Fruit fly (Drosophila melanogaster) Kc167 (cell line): ENCODE measurements around the gene CG32104.

ENCODE experiments used
- Myc ChIP-seq: fragments of >200 bp; optimal IDR thresholded peaks from 2 replicates; lab custom pipeline; 2017; ENCODE audit warnings: missing external identifiers
- Sin3A ChIP-seq: fragments of >200 bp; optimal IDR thresholded peaks from 2 replicates; lab custom pipeline; 2018; ENCODE audit warnings: missing external identifiers
- h ChIP-seq: fragments of >200 bp; optimal IDR thresholded peaks from 3 replicates; lab custom pipeline; 2018; ENCODE audit warnings: missing external identifiers
- insv ChIP-seq: fragments of >200 bp; optimal IDR thresholded peaks from 3 replicates; lab custom pipeline; 2018; ENCODE audit warnings: missing external identifiers
- psq ChIP-seq: fragments of >200 bp; optimal IDR thresholded peaks from 2 replicates; lab custom pipeline; 2017; ENCODE audit warnings: missing external identifiers
- ttk ChIP-seq: sonication (Bioruptor generic); optimal IDR thresholded peaks from 2 replicates; lab custom pipeline; 2017; ENCODE audit warnings: missing external identifiers

The CG32104 gene

DNA sequence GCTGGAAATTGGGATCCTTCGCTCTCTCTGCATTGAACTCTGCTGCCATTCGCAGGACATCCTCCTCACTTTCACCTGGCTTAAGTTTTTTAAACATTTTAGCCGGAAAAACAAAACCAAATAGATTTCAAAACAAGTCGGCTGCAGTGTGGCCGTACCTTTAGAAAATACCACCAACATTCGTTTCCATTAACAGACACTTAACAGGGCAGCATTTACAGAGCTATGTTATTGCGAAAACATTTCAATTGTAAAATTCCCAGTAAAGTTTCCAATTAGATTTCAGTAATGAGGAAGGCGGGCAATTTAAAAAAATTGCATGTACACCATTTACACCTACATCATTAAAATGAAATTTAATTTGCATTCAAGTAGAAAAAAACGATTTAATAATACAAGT is at the start of gene CG32104:
Gene CG32104 (minus strand): TSS at position 152 of the 400 bp plus-strand sequence.
- TF ChIP-seq insv (lab: Kevin White, UChicago) (no peak), ttk (lab: Kevin White, UChicago) (no peak), psq (lab: Kevin White, UChicago) (no peak), h (lab: Kevin White, UChicago) (no peak), Myc (lab: Kevin White, UChicago) (no peak), Sin3A (lab: Kevin White, UChicago) (no peak)

- TF ChIP-seq psq (lab: Kevin White, UChicago): no peak
- TF ChIP-seq Myc (lab: Kevin White, UChicago): no peak
- no peak for TF ChIP-seq ttk (lab: Kevin White, UChicago)
- no peak for TF ChIP-seq insv (lab: Kevin White, UChicago)
- no peak for TF ChIP-seq h (lab: Kevin White, UChicago)
- no peak for TF ChIP-seq Sin3A (lab: Kevin White, UChicago)
Measured at dm6 chr3L:12447501-12447900, 48.4 kb upstream of the CG32104 start.

DNA sequence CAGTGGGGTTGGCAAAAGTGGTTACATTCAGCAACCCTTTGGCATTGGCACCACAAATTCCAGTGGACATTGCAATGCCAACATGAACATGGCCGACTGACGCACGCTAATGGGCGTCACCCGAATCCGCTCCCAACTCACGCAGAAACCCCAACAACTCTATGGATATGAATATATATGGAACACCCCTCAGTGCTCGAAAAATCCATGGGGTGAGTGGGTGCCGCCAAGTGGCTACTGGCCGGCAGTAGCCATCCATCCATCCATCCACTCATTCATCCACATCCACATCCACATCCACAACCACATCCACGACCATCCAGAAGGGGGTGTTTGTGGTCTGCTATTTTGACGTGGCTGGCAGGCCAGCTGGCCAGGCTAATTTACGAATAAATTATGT is 48.0 kb upstream of the CG32104 start:
- TF ChIP-seq Sin3A (lab: Kevin White, UChicago) (no peak), Myc (lab: Kevin White, UChicago) (no peak), insv (lab: Kevin White, UChicago) (no peak), psq (lab: Kevin White, UChicago) (no peak), ttk (lab: Kevin White, UChicago) (no peak), h (lab: Kevin White, UChicago) (no peak)

DNA sequence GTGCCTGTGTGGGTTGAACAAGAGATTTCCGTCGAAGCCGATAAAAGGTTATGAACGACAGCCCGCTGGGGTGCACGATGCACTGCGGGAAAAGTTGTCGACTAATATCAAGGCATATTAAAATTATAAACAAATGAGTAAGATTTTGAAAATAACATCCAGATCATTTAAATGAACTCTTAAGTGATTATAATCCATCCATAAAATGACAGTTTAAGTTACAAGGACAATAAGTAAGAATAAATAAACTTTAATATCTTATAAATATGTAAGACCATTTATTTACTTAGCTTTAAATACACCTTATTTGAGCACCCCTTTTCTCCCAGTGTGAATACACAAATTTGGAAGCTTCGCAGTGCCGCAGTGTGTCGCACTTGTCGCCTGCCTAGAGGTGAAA is 44.9 kb upstream of the CG32104 start:
- TF ChIP-seq ttk (lab: Kevin White, UChicago): no peak
- TF ChIP-seq psq (lab: Kevin White, UChicago): no peak
- TF ChIP-seq h (lab: Kevin White, UChicago): no peak
- TF ChIP-seq Sin3A (lab: Kevin White, UChicago): no peak
- TF ChIP-seq Myc (lab: Kevin White, UChicago): no peak
- TF ChIP-seq insv (lab: Kevin White, UChicago): no peak

DNA sequence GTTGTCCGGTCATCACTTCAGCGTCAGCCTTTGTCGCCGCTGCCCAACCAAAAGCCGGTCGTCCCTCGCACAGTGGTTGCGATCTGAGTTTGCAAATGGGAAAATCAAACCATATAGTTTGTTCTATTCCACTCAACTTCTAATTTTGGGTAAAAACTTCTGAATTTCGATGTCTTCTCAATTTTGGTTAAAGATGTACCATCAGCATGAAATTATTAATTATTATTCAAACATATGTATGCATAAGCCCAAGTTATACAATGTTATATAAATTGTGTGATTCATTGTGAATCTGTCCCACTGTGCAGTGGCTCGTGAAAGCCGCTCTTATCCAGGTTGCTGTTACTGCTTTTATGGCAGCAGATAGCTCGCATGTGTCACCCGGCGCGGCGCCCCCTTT is 43.5 kb upstream of the CG32104 start:
- TF ChIP-seq h (lab: Kevin White, UChicago) (no peak), ttk (lab: Kevin White, UChicago) (no peak), Myc (lab: Kevin White, UChicago) (no peak), psq (lab: Kevin White, UChicago) (no peak), insv (lab: Kevin White, UChicago) (no peak), Sin3A (lab: Kevin White, UChicago) (no peak)

dm6 chr3L:12434432-12434831 is 35.3 kb upstream of the CG32104 start:
- TF ChIP-seq ttk (lab: Kevin White, UChicago) (no peak), Myc (lab: Kevin White, UChicago) (no peak), psq (lab: Kevin White, UChicago) (no peak), insv (lab: Kevin White, UChicago) (no peak), Sin3A (lab: Kevin White, UChicago) (no peak)

- TF ChIP-seq h (lab: Kevin White, UChicago) (no peak), psq (lab: Kevin White, UChicago) (no peak), Sin3A (lab: Kevin White, UChicago) (no peak), Myc (lab: Kevin White, UChicago) (no peak), insv (lab: Kevin White, UChicago) (no peak), ttk (lab: Kevin White, UChicago) (no peak)
Measured at dm6 chr3L:12433710-12434109, 34.6 kb upstream of the CG32104 start.

DNA sequence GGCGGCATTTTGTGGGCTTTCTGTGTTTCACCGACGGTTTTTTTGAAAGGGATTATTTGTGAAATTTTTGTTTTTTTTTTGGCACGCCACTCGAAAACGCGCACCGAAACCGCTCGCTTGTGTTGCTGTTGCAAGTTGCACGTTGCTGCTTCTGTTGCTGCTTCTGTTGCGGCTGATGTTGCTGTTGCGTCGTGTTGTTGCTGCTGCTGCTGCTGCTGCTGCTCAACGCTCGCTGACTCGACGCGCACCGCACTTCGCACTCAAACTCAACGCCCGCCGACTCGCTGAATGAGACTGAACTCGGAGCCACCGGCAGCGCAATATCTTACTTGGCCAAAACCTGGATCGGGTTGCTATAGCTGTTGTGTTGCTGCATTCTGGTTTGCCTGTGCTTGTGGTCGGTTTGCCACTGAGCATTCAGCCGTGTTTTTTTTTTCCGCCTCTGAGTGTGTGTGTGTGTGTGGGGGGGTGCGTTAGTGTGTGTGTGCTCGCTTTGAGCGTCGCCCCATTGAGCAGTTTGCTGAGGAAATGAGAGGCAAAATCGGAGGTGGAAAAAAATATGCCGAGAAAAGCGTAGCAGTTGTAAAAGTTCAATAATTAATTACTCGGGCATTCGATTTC is 33.4 kb upstream of the CG32104 start, which contains the start of gene toe:
Gene toe (minus strand): TSS at position 277 of the 621 bp plus-strand sequence.
- TF ChIP-seq insv (lab: Kevin White, UChicago) (no peak), ttk (lab: Kevin White, UChicago) (no peak), Sin3A (lab: Kevin White, UChicago) (no peak), psq (lab: Kevin White, UChicago) (no peak), Myc (lab: Kevin White, UChicago) (no peak), h (lab: Kevin White, UChicago) (no peak)

DNA sequence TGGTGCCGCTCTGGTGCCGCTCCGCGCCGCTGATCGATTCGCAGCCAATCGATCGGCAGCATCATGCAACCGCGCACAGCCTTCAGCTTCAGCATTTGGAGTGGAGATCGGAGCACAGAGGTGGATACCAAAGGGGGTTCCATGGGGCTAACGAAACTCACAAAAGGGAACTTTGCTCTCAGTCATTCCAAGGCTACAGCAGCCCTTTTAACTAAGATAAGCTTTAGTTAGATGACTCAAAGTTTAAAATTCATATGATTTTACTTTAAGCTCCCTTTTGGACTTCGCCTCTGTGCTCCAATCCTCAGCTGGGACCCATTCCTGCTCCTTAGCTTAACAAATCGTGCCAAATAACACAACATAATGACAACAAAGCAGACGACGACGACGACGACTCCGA is 21.3 kb upstream of the CG32104 start:
- TF ChIP-seq ttk (lab: Kevin White, UChicago) (no peak), psq (lab: Kevin White, UChicago) (no peak), insv (lab: Kevin White, UChicago) (no peak), h (lab: Kevin White, UChicago) (no peak), Myc (lab: Kevin White, UChicago) (no peak), Sin3A (lab: Kevin White, UChicago) (no peak)

DNA sequence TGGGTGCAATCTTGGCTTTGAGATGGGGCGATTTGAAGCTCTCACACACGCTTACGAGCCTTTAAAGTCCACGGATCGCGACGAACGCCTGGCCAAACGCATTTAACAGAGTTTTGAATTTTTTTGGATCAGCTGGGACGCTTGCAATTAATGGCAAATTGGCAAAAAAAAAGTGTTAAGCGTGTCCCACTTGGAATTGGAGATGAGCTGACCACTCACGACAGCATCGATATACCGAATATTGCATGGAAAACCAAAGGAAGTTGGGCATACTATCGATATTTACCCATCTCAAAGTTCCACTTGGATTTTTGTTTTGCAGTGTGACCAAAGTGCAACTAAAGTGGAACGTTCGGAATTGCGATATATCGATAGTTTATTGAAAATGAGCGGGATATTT is 18.2 kb upstream of the CG32104 start, which contains the start of gene ArfGAP1:
Gene ArfGAP1 (minus strand): TSS at position 240 of the 400 bp plus-strand sequence.
- no peak for TF ChIP-seq psq (lab: Kevin White, UChicago)
- TF ChIP-seq insv (lab: Kevin White, UChicago): no peak
- TF ChIP-seq Sin3A (lab: Kevin White, UChicago): no peak
- no peak for TF ChIP-seq Myc (lab: Kevin White, UChicago)
- TF ChIP-seq h (lab: Kevin White, UChicago): no peak
- TF ChIP-seq ttk (lab: Kevin White, UChicago): no peak

dm6 chr3L:12414189-12414964 is 15.3 kb upstream of the CG32104 start, which contains the start of gene SCaMC:
SCaMC (minus strand) TSS chr3L:12414842.
- TF ChIP-seq insv (lab: Kevin White, UChicago) (no peak), psq (lab: Kevin White, UChicago) (no peak), ttk (lab: Kevin White, UChicago) (no peak), h (lab: Kevin White, UChicago) (no peak)
